Worm (Caenorhabditis elegans) whole organism, L4 larva: Measurements from ENCODE around the gene ZK180.8.

Experiments used
- ces-1 ChIP-seq: fragments of 150-350 bp; sonication (generic microtip); optimal IDR thresholded peaks from 4 replicates; lab custom pipeline; 2014; ENCODE audit warnings: missing biosample characterization, missing genetic modification reagents, missing genetic modification characterization
- fkh-10 ChIP-seq: fragments of 150-350 bp; optimal IDR thresholded peaks from 2 replicates; lab custom pipeline; 2014; ENCODE audit warnings: missing biosample characterization, missing genetic modification reagents, missing genetic modification characterization
- nhr-11 ChIP-seq: fragments of 150-350 bp; optimal IDR thresholded peaks from 2 replicates; lab custom pipeline; 2014; ENCODE audit warnings: missing biosample characterization, missing genetic modification characterization
- nhr-77 ChIP-seq: fragments of 150-350 bp; optimal IDR thresholded peaks from 2 replicates; lab custom pipeline; 2014; ENCODE audit warnings: missing biosample characterization, missing genetic modification characterization
- pha-4 ChIP-seq, 2 experiments: fragments of 150-350 bp in 1 of 2; fragments of 200-800 bp in 1 of 2; sonication (Bioruptor generic) in 1 of 2; IDR thresholded peaks in 1 of 2; optimal IDR thresholded peaks in 1 of 2; 2 replicates each; pipeline versions ENCODE4 v1.3.6 to Lab custom; 2014 to 2022; ENCODE audit warnings: missing genetic modification characterization in 2 of 2, missing genetic modification reagents in 2 of 2, missing biosample characterization in 1 of 2, missing compliant biosample characterization in 1 of 2
- ztf-11 ChIP-seq: fragments of 150-350 bp; optimal IDR thresholded peaks from 2 replicates; lab custom pipeline; 2014; ENCODE audit warnings: missing biosample characterization, missing genetic modification characterization

DNA sequence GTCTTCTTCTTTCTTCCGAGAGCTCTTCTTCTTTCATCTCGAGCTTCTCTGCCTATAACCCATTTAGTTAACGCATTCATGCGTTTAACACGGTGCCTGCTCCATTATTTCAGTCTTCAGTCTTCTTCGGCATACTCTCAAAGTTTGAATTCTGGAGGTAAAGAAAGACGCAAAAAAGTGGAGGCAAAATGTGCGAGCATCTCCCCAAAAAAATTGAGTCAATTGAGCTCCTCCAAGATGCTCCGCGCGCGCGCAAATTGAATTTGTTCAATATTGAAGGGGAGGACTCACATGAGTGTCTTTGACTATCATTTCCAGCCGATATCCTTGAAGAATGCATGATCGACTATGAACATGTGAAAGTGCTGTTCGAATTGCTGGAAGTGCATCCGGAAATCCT, 6.4 kb downstream of the ZK180.8 start:
- TF ChIP-seq ztf-11 (tag; lab: Kevin White, UChicago) (no peak), nhr-11 (tag; lab: Kevin White, UChicago) (no peak), nhr-77 (tag; lab: Kevin White, UChicago) (no peak), pha-4 (GFP tag; IDR thresholded peaks at IDR 0.05; lab: Robert Waterston, UW) (no peak), pha-4 (tag; optimal IDR thresholded peaks at IDR 0.05; lab: Kevin White, UChicago) (no peak), fkh-10 (GFP tag; lab: Kevin White, UChicago) (peak; percentile 0), ces-1 (GFP tag; lab: Kevin White, UChicago) (peak; percentile 91)
